Fruit fly (Drosophila melanogaster): ENCODE data around the gene Prosbeta6.

DNA sequence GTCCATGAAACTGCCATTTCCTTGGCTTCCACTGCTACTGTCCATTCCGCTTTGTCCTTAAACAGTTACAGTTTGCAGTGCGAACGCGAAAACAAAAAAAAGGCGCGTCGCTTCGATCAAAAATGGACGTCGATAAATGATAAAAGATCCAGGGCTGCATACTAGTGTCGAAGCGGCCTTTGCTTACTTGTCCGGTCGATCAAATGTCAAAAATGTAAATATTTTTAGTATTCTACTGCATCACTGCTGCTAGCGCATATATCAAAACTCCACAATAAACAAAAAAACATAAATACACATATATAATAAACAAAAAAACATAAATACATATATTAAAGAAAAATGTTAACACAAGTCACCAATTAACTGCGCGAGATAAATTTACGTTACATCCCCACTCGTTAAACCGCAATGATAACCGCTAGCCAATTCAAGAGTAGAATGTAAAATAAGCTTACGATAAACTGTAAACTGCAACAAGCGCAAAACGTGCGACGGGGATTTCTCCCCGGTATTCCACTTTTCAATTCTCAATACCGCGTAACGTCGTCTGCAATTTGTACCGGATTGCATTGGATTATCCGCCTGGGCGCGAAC, 15.2 kb downstream of the Prosbeta6 start, which contains the start of the genes spd-2 and Apl:
- TF ChIP-seq CTCF (optimal IDR thresholded peaks at IDR 0.05) = no peak
- TF ChIP-seq CG8478 (optimal IDR thresholded peaks at IDR 0.05) = no peak
